Worm (Caenorhabditis elegans) whole organism, L4/young adult: ENCODE results near the gene K04A8.20.

Experiments used
- W03F9.2 ChIP-seq: fragments of 150-350 bp; optimal IDR thresholded peaks from 2 replicates; lab custom pipeline; 2014; ENCODE audit warnings: missing biosample characterization, missing genetic modification characterization
- him-1 ChIP-seq: sonication (generic microtip); optimal IDR thresholded peaks from 2 replicates; lab custom pipeline; 2016; ENCODE audit warnings: missing genotype, missing genetic modification reagents, missing genetic modification characterization, missing compliant biosample characterization

DNA sequence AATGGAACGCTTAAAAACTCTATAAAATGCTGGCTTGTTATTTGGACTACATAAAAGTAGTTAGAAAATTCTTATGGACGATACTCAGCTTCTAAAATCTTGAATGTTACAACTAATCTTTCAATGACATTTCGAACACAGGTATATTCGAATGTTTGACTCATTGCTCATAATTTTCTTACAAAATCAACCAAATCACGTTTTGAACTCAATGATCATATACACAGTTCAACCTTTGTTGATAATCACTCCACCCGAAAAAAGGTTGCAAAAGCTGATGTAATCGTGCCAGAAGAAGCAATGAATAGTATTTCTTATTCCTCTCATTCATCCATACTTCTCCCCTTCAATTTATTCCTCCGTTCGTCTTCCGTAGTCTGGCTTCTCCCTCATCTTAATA lies at the start of gene K04A8.20:
- TF ChIP-seq W03F9.2 (tag; lab: Kevin White, UChicago) (no peak), him-1 (tag; lab: Kevin White, UChicago) (no peak)
